Fruit fly (Drosophila melanogaster): ENCODE measurements around the gene CG9175.

dm6 chr2L:6110781-6111180 is 12.0 kb upstream of the CG9175 start:
- TF ChIP-seq CG8478 (optimal IDR thresholded peaks at IDR 0.05) (no peak), CTCF (optimal IDR thresholded peaks at IDR 0.05) (no peak)
